Fruit fly (Drosophila melanogaster) whole organism, embryonic: ENCODE results near the gene CtBP.

Experiments used
- Abd-B ChIP-seq: fragments of 200-800 bp; sonication (Bioruptor generic); optimal IDR thresholded peaks from 2 replicates; lab custom pipeline; 2018; ENCODE audit warnings: missing biosample characterization, mild to moderate bottlenecking, missing genetic modification characterization, moderate library complexity
- Atf6 ChIP-seq: fragments of 200-800 bp; sonication (Bioruptor generic); IDR thresholded peaks from 2 replicates; pipeline ENCODE4 v1.3.6; 2022; ENCODE audit warnings: missing biosample characterization, missing genetic modification characterization
- CG10267 ChIP-seq: fragments of 200-800 bp; sonication (Bioruptor generic); optimal IDR thresholded peaks from 2 replicates; lab custom pipeline; 2018; ENCODE audit warnings: missing biosample characterization, mild to moderate bottlenecking, missing genetic modification characterization, moderate library complexity
- CG10274 ChIP-seq: fragments of 200-800 bp; sonication (Bioruptor generic); optimal IDR thresholded peaks from 3 replicates; lab custom pipeline; 2017; ENCODE audit warnings: missing biosample characterization, mild to moderate bottlenecking, missing genetic modification characterization
- CG10366 ChIP-seq: fragments of 200-800 bp; sonication (Bioruptor generic); IDR thresholded peaks from 2 replicates; pipeline ENCODE4 v1.3.6; 2022; ENCODE audit warnings: missing biosample characterization, missing genetic modification characterization
- CG10431 ChIP-seq: fragments of 200-800 bp; sonication (Bioruptor generic); optimal IDR thresholded peaks from 3 replicates; lab custom pipeline; 2018; ENCODE audit warnings: missing biosample characterization, mild to moderate bottlenecking, missing genetic modification characterization
- CG10543 ChIP-seq: fragments of 200-800 bp; sonication (Bioruptor generic); optimal IDR thresholded peaks from 3 replicates; lab custom pipeline; 2017; ENCODE audit warnings: missing biosample characterization, mild to moderate bottlenecking, missing genetic modification characterization, moderate library complexity
- CG10959 ChIP-seq: fragments of 200-800 bp; sonication (Bioruptor generic); IDR thresholded peaks from 2 replicates; pipeline ENCODE4 v1.3.6; 2022; ENCODE audit warnings: missing biosample characterization, missing genetic modification characterization
- CG11085 ChIP-seq: fragments of 200-800 bp; sonication (Bioruptor generic); IDR thresholded peaks from 2 replicates; pipeline ENCODE4 v1.3.6; 2022; ENCODE audit warnings: missing biosample characterization, missing genetic modification characterization
- CG11560 ChIP-seq: fragments of 200-800 bp; sonication (Bioruptor generic); IDR thresholded peaks from 3 replicates; pipeline ENCODE4 v1.3.6; 2022; ENCODE audit warnings: missing biosample characterization, missing genetic modification characterization
- CG11696 ChIP-seq: fragments of 200-800 bp; sonication (Bioruptor generic); IDR thresholded peaks from 2 replicates; pipeline ENCODE4 v1.3.6; 2022; ENCODE audit warnings: missing biosample characterization, missing genetic modification characterization
- CG1233 ChIP-seq: fragments of 200-800 bp; sonication (Bioruptor generic); optimal IDR thresholded peaks from 4 replicates; lab custom pipeline; 2018; ENCODE audit warnings: missing biosample characterization, mild to moderate bottlenecking, missing genetic modification characterization
- CG1529 ChIP-seq: fragments of 200-800 bp; sonication (Bioruptor generic); optimal IDR thresholded peaks from 3 replicates; lab custom pipeline; 2018; ENCODE audit warnings: missing biosample characterization, missing genetic modification characterization
- CG17802 ChIP-seq: fragments of 200-800 bp; sonication (Bioruptor generic); optimal IDR thresholded peaks from 2 replicates; lab custom pipeline; 2018; ENCODE audit warnings: missing biosample characterization, mild to moderate bottlenecking, missing genetic modification characterization, moderate library complexity
- CG2889 ChIP-seq: fragments of 200-800 bp; sonication (Bioruptor generic); IDR thresholded peaks from 3 replicates; pipeline ENCODE4 v1.3.6; 2022; ENCODE audit warnings: missing biosample characterization, missing genetic modification characterization
- CG31365 ChIP-seq: fragments of 200-800 bp; sonication (Bioruptor generic); optimal IDR thresholded peaks from 2 replicates; lab custom pipeline; 2018; ENCODE audit warnings: missing biosample characterization, mild to moderate bottlenecking, missing genetic modification characterization
- CG32767 ChIP-seq: fragments of 200-800 bp; sonication (Bioruptor generic); IDR thresholded peaks from 2 replicates; pipeline ENCODE4 v1.3.6; 2022; ENCODE audit warnings: missing biosample characterization, missing genetic modification characterization
- CG3281 ChIP-seq: fragments of 200-800 bp; sonication (Bioruptor generic); optimal IDR thresholded peaks from 3 replicates; lab custom pipeline; 2017; ENCODE audit warnings: missing biosample characterization, mild to moderate bottlenecking, missing genetic modification characterization
- CG3726 ChIP-seq: fragments of 200-800 bp; sonication (Bioruptor generic); IDR thresholded peaks from 3 replicates; pipeline ENCODE4, ENCODE4 v1.3.6; 2022; ENCODE audit warnings: missing biosample characterization, missing genetic modification characterization
- CG6254 ChIP-seq: fragments of 200-800 bp; sonication (Bioruptor generic); optimal IDR thresholded peaks from 3 replicates; lab custom pipeline; 2017; ENCODE audit warnings: mild to moderate bottlenecking, missing biosample characterization, missing genetic modification reagents, missing genetic modification characterization
- CG8089 ChIP-seq: fragments of 200-800 bp; sonication (Bioruptor generic); optimal IDR thresholded peaks from 3 replicates; lab custom pipeline; 2016; ENCODE audit warnings: missing biosample characterization, missing genetic modification characterization
- CG8388 ChIP-seq: fragments of 200-800 bp; sonication (Bioruptor generic); optimal IDR thresholded peaks from 2 replicates; lab custom pipeline; 2019; ENCODE audit warnings: missing biosample characterization, mild to moderate bottlenecking, missing genetic modification characterization, moderate library complexity
- CG8765 ChIP-seq: fragments of 200-800 bp; sonication (Bioruptor generic); IDR thresholded peaks from 2 replicates; pipeline ENCODE4 v1.3.6; 2022; ENCODE audit warnings: missing biosample characterization, missing genetic modification characterization
- CG9932 ChIP-seq: fragments of 200-800 bp; sonication (Bioruptor generic); IDR thresholded peaks from 2 replicates; pipeline ENCODE4 v1.3.6; 2022; ENCODE audit warnings: missing biosample characterization, missing genetic modification characterization
- CkIIα-i1 ChIP-seq: fragments of 200-800 bp; sonication (Bioruptor generic); IDR thresholded peaks from 2 replicates; pipeline ENCODE4 v1.3.6; 2022; ENCODE audit warnings: missing biosample characterization, missing genetic modification characterization
- CoRest ChIP-seq: fragments of 200-800 bp; sonication (Bioruptor generic); optimal IDR thresholded peaks from 3 replicates; lab custom pipeline; 2018; ENCODE audit warnings: missing biosample characterization, mild to moderate bottlenecking, missing genetic modification characterization, moderate library complexity
- D19A ChIP-seq: fragments of 200-800 bp; optimal IDR thresholded peaks from 3 replicates; lab custom pipeline; 2019; ENCODE audit warnings: missing biosample characterization, mild to moderate bottlenecking, missing genetic modification characterization, moderate library complexity
- Dip3 ChIP-seq: fragments of 200-800 bp; sonication (Bioruptor generic); optimal IDR thresholded peaks from 3 replicates; lab custom pipeline; 2016; ENCODE audit warnings: missing biosample characterization, missing genetic modification characterization
- Dp ChIP-seq: fragments of 200-800 bp; sonication (Bioruptor generic); optimal IDR thresholded peaks from 2 replicates; lab custom pipeline; 2018; ENCODE audit warnings: missing biosample characterization, mild to moderate bottlenecking, missing genetic modification characterization, moderate library complexity
- Ets97D ChIP-seq: fragments of 200-800 bp; sonication (Bioruptor generic); optimal IDR thresholded peaks from 3 replicates; lab custom pipeline; 2016; ENCODE audit warnings: missing biosample characterization, missing genetic modification characterization
- Lhr ChIP-seq: fragments of 200-800 bp; sonication (Bioruptor generic); optimal IDR thresholded peaks from 3 replicates; lab custom pipeline; 2017; ENCODE audit warnings: mild to moderate bottlenecking, missing biosample characterization, missing genetic modification reagents, missing genetic modification characterization
- Taf1 ChIP-seq: fragments of 200-800 bp; sonication (Bioruptor generic); IDR thresholded peaks from 2 replicates; pipeline ENCODE4 v1.3.6; 2022; ENCODE audit warnings: missing biosample characterization, missing genetic modification characterization
- ab ChIP-seq: fragments of 200-800 bp; sonication (Bioruptor generic); optimal IDR thresholded peaks from 2 replicates; lab custom pipeline; 2016; ENCODE audit warnings: missing biosample characterization, missing genetic modification characterization
- amos ChIP-seq: fragments of 200-800 bp; sonication (Bioruptor generic); IDR thresholded peaks from 2 replicates; pipeline ENCODE4 v1.3.6; 2022; ENCODE audit warnings: missing biosample characterization, missing genetic modification characterization; ENCODE audit not compliant: partially characterized antibody
- bowl ChIP-seq: fragments of 200-800 bp; sonication (Bioruptor generic); IDR thresholded peaks from 2 replicates; pipeline ENCODE4 v1.3.6; 2022; ENCODE audit warnings: missing biosample characterization, missing genetic modification characterization
- cg ChIP-seq: fragments of 200-800 bp; sonication (Bioruptor generic); optimal IDR thresholded peaks from 3 replicates; lab custom pipeline; 2019; ENCODE audit warnings: missing biosample characterization, mild to moderate bottlenecking, missing genetic modification characterization, moderate library complexity
- da ChIP-seq: fragments of 200-800 bp; sonication (Bioruptor generic); optimal IDR thresholded peaks from 2 replicates; lab custom pipeline; 2016; ENCODE audit warnings: missing biosample characterization, missing genetic modification characterization
- esg ChIP-seq: fragments of 200-800 bp; sonication (Bioruptor generic); conservative IDR thresholded peaks from 2 replicates; pipeline ENCODE4 v1.3.6; 2022; ENCODE audit warnings: missing biosample characterization, missing genetic modification characterization
- ewg ChIP-seq: fragments of 200-800 bp; sonication (Bioruptor generic); optimal IDR thresholded peaks from 3 replicates; lab custom pipeline; 2017; ENCODE audit warnings: mild to moderate bottlenecking, missing biosample characterization, missing genetic modification reagents, missing genetic modification characterization
- fd96Cb ChIP-seq: fragments of 200-800 bp; sonication (Bioruptor generic); optimal IDR thresholded peaks from 2 replicates; lab custom pipeline; 2018; ENCODE audit warnings: missing biosample characterization, mild to moderate bottlenecking, missing genetic modification characterization, moderate library complexity
- gsb-n ChIP-seq: fragments of 200-800 bp; sonication (Bioruptor generic); optimal IDR thresholded peaks from 3 replicates; lab custom pipeline; 2018; ENCODE audit warnings: missing biosample characterization, mild to moderate bottlenecking, missing genetic modification characterization
- gt ChIP-seq: fragments of 200-800 bp; sonication (Bioruptor generic); IDR thresholded peaks from 2 replicates; pipeline ENCODE4 v1.3.6; 2022; ENCODE audit warnings: missing biosample characterization, missing genetic modification characterization
- jigr1 ChIP-seq: fragments of 200-800 bp; sonication (Bioruptor generic); IDR thresholded peaks from 3 replicates; pipeline ENCODE4 v1.3.6; 2022; ENCODE audit warnings: missing biosample characterization, missing genetic modification characterization
- jing ChIP-seq: fragments of 200-800 bp; sonication (Bioruptor generic); optimal IDR thresholded peaks from 2 replicates; lab custom pipeline; 2018; ENCODE audit warnings: missing biosample characterization, mild to moderate bottlenecking, missing genetic modification characterization
- maf-S ChIP-seq: fragments of 200-800 bp; sonication (Bioruptor generic); optimal IDR thresholded peaks from 2 replicates; lab custom pipeline; 2016; ENCODE audit warnings: missing biosample characterization, missing genetic modification characterization
- otp ChIP-seq: fragments of 200-800 bp; sonication (Bioruptor generic); IDR thresholded peaks from 3 replicates; pipeline ENCODE4, ENCODE4 v1.3.6; 2022; ENCODE audit warnings: missing biosample characterization, missing genetic modification characterization
- rib ChIP-seq: fragments of 200-800 bp; sonication (Bioruptor generic); IDR thresholded peaks from 2 replicates; pipeline ENCODE4 v1.3.6; 2022; ENCODE audit warnings: missing biosample characterization, missing genetic modification characterization
- row ChIP-seq: fragments of 200-800 bp; sonication (Bioruptor generic); IDR thresholded peaks from 3 replicates; pipeline ENCODE4 v1.3.6; 2022; ENCODE audit warnings: missing biosample characterization, missing genetic modification characterization
- schlank ChIP-seq: fragments of 200-800 bp; sonication (Bioruptor generic); optimal IDR thresholded peaks from 2 replicates; lab custom pipeline; 2018; ENCODE audit warnings: missing biosample characterization, mild to moderate bottlenecking, missing genetic modification characterization
- sens ChIP-seq: fragments of 200-800 bp; sonication (Bioruptor generic); peaks from one replicate; lab custom pipeline; 2016; ENCODE audit warnings: missing biosample characterization, missing genetic modification characterization
- zfh2 ChIP-seq: fragments of 200-800 bp; sonication (Bioruptor generic); optimal IDR thresholded peaks from 2 replicates; lab custom pipeline; 2016; ENCODE audit warnings: missing biosample characterization, missing genetic modification characterization

The CtBP gene

DNA sequence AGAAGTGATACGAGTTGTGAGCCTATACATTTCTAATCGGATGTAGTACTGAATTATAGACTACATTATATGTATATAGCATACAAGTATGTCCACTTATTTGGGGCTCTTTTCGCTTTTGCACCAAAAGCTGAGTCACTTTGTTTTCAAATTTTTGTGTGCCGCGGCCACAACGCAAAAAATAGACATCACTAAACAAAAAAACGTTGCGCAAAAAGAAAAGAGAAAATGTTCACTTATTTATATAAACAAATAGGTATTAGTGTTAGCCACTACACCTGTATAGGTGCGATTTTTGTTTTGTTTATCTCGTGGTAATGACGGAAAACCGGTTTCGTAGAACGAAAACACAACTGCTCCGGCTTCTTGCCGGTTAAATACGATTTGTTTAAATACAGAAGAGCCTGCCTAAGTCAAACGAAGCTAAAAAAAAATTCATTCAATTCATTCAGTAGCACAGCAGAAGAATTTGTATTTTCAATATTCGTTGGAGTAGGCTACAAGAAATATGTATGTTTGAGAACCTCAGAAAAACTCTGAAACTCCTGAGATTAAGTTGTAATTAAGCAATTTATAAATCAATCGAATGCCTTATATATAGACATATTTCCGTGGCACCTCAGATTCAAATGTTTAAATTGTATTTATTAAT, 28.3 kb upstream of the CtBP start (continued):
- TF ChIP-seq otp (0 out of 3 replicates have a peak, but pooled peaks have one; percentile 16), CG31365 (tag; lab: Kevin White, UChicago) (no peak), CG11696 (0 out of 2 replicates have a peak, but pooled peaks have one; percentile 4), Dip3 (GFP tag; lab: Kevin White, UChicago) (no peak), CoRest (tag; lab: Kevin White, UChicago) (no peak), CG11560 (tag; lab: Robert Waterston, UW) (no peak), zfh2 (GFP tag; lab: Kevin White, UChicago) (no peak), CG3726 (GFP tag; lab: Robert Waterston, UW) (no peak), CG2889 (no peak), CG10431 (no peak), jing (GFP tag; lab: Kevin White, UChicago) (no peak), CG1529 (GFP tag; lab: Kevin White, UChicago) (no peak), jigr1 (GFP tag; lab: Robert Waterston, UW) (no peak), Atf6 (GFP tag; lab: Robert Waterston, UW) (no peak), amos (peak; percentile 8; the same call in 1 of the 2 replicates), D19A (tag; lab: Kevin White, UChicago) (no peak), CG1233 (GFP tag; lab: Kevin White, UChicago) (no peak), schlank (no peak), maf-S (GFP tag; lab: Kevin White, UChicago) (no peak), CG3281 (peak; percentile 22), CG6254 (GFP tag; lab: Kevin White, UChicago) (no peak), CG8388 (GFP tag; lab: Kevin White, UChicago) (no peak), rib (no peak), CG32767 (GFP tag; lab: Robert Waterston, UW) (no peak), sens (GFP tag; lab: Kevin White, UChicago) (peak; percentile 61), da (GFP tag; lab: Kevin White, UChicago) (no peak), Taf1 (no peak), gsb-n (tag; lab: Kevin White, UChicago) (no peak), CG10274 (GFP tag; lab: Kevin White, UChicago) (no peak), CG8765 (GFP tag; lab: Robert Waterston, UW) (no peak), CG10267 (tag; lab: Kevin White, UChicago) (no peak), gt (GFP tag; lab: Robert Waterston, UW) (no peak), ab (GFP tag; lab: Kevin White, UChicago) (no peak), CG10543 (GFP tag; lab: Kevin White, UChicago) (peak; percentile 29), row (GFP tag; lab: Robert Waterston, UW) (peak; percentile 55; the same call in 2 of the 3 replicates), CkIIα-i1 (no peak), Ets97D (GFP tag; lab: Kevin White, UChicago) (no peak), CG8089 (GFP tag; lab: Kevin White, UChicago) (no peak), CG10959 (no peak), Dp (GFP tag; lab: Kevin White, UChicago) (no peak), CG9932 (GFP tag; lab: Robert Waterston, UW) (peak; percentile 51; the same call in 1 of the 2 replicates), CG10366 (GFP tag; lab: Robert Waterston, UW) (no peak), ewg (no peak), CG11085 (no peak), Abd-B (GFP tag; lab: Kevin White, UChicago) (no peak), cg (GFP tag; lab: Kevin White, UChicago) (peak; percentile 64), esg (no peak), CG17802 (tag; lab: Kevin White, UChicago) (no peak), Lhr (GFP tag; lab: Kevin White, UChicago) (no peak), fd96Cb (no peak), bowl (no peak)
